Fruit fly (Drosophila melanogaster) whole organism, embryonic: Measurements from ENCODE around the gene CG32036.
A peak's percentile ranks its signal among the peaks of the same experiment; 100 is the strongest.

ENCODE experiments used
- Asciz ChIP-seq: fragments of 200-800 bp; sonication (Bioruptor generic); optimal IDR thresholded peaks from 2 replicates; lab custom pipeline; 2017; ENCODE audit warnings: missing biosample characterization, mild to moderate bottlenecking, missing genetic modification characterization, missing genetic modification reagents
- Blimp-1 ChIP-seq: fragments of 200-800 bp; sonication (Bioruptor generic); optimal IDR thresholded peaks from 3 replicates; lab custom pipeline; 2018; ENCODE audit warnings: missing biosample characterization, missing genetic modification characterization, mild to moderate bottlenecking, moderate library complexity, missing genetic modification reagents
- BtbVII ChIP-seq: fragments of 200-800 bp; sonication (Bioruptor generic); optimal IDR thresholded peaks from 3 replicates; lab custom pipeline; 2017; ENCODE audit warnings: missing biosample characterization, mild to moderate bottlenecking, missing genetic modification characterization
- Bteb2 ChIP-seq: fragments of 200-800 bp; sonication (Bioruptor generic); optimal IDR thresholded peaks from 2 replicates; lab custom pipeline; 2016; ENCODE audit warnings: missing biosample characterization, missing genetic modification characterization
- CG10209 ChIP-seq: fragments of 200-800 bp; sonication (Bioruptor generic); optimal IDR thresholded peaks from 3 replicates; lab custom pipeline; 2017; ENCODE audit warnings: missing biosample characterization, mild to moderate bottlenecking, missing genetic modification characterization, missing genetic modification reagents
- CG10654 ChIP-seq: fragments of 200-800 bp; sonication (Bioruptor generic); optimal IDR thresholded peaks from 2 replicates; lab custom pipeline; 2016; ENCODE audit warnings: missing biosample characterization, missing genetic modification characterization
- CG12942 ChIP-seq: fragments of 200-800 bp; sonication (Bioruptor generic); optimal IDR thresholded peaks from 3 replicates; lab custom pipeline; 2016; ENCODE audit warnings: missing biosample characterization, missing genetic modification characterization
- CG14710 ChIP-seq: fragments of 200-800 bp; sonication (Bioruptor generic); optimal IDR thresholded peaks from 3 replicates; lab custom pipeline; 2019; ENCODE audit warnings: missing biosample characterization, mild to moderate bottlenecking, missing genetic modification characterization, moderate library complexity
- CG14860 ChIP-seq: fragments of 200-800 bp; sonication (Bioruptor generic); IDR thresholded peaks from 3 replicates; pipeline ENCODE4 v1.3.6; 2022; ENCODE audit warnings: missing biosample characterization, missing genetic modification characterization; ENCODE audit not compliant: partially characterized antibody
- CG1603 ChIP-seq: fragments of 200-800 bp; sonication (Bioruptor generic); optimal IDR thresholded peaks from 2 replicates; lab custom pipeline; 2019; ENCODE audit warnings: missing biosample characterization, mild to moderate bottlenecking, missing genetic modification characterization, moderate library complexity
- CG18011 ChIP-seq: fragments of 200-800 bp; sonication (Bioruptor generic); optimal IDR thresholded peaks from 2 replicates; lab custom pipeline; 2017; ENCODE audit warnings: missing biosample characterization, missing genetic modification characterization, mild to moderate bottlenecking, moderate library complexity, missing genotype
- CG18476 ChIP-seq: fragments of 200-800 bp; sonication (Bioruptor generic); optimal IDR thresholded peaks from 2 replicates; lab custom pipeline; 2016; ENCODE audit warnings: missing biosample characterization, mild to moderate bottlenecking, missing genetic modification characterization
- CG18764 ChIP-seq: fragments of 200-800 bp; sonication (Bioruptor generic); optimal IDR thresholded peaks from 3 replicates; lab custom pipeline; 2016; ENCODE audit warnings: missing biosample characterization, missing genetic modification characterization
- CG2202 ChIP-seq: fragments of 200-800 bp; sonication (Bioruptor generic); optimal IDR thresholded peaks from 2 replicates; lab custom pipeline; 2018; ENCODE audit warnings: missing biosample characterization, mild to moderate bottlenecking, missing genetic modification characterization
- CG32772 ChIP-seq: fragments of 200-800 bp; sonication (Bioruptor generic); IDR thresholded peaks from 2 replicates; pipeline ENCODE4 v1.3.6; 2022; ENCODE audit warnings: missing biosample characterization, missing genetic modification characterization
- CG4360 ChIP-seq: fragments of 200-800 bp; sonication (Bioruptor generic); IDR thresholded peaks from 2 replicates; pipeline ENCODE4 v1.3.6; 2022; ENCODE audit warnings: missing biosample characterization, missing genetic modification characterization
- CG6791 ChIP-seq: fragments of 200-800 bp; sonication (Bioruptor generic); IDR thresholded peaks from 3 replicates; pipeline ENCODE4 v1.3.6; 2022; ENCODE audit warnings: missing biosample characterization, missing genetic modification characterization; ENCODE audit not compliant: partially characterized antibody
- CG7271 ChIP-seq: fragments of 200-800 bp; sonication (Bioruptor generic); optimal IDR thresholded peaks from 2 replicates; lab custom pipeline; 2018; ENCODE audit warnings: missing biosample characterization, mild to moderate bottlenecking, missing genetic modification characterization, moderate library complexity
- CG8359 ChIP-seq: fragments of 200-800 bp; sonication (Bioruptor generic); optimal IDR thresholded peaks from 2 replicates; lab custom pipeline; 2017; ENCODE audit warnings: missing biosample characterization, mild to moderate bottlenecking, missing genetic modification characterization, borderline replicate concordance
- CG9609 ChIP-seq: fragments of 200-800 bp; sonication (Bioruptor generic); optimal IDR thresholded peaks from 3 replicates; lab custom pipeline; 2016; ENCODE audit warnings: missing biosample characterization, missing genetic modification characterization
- Doc2 ChIP-seq: fragments of 200-800 bp; sonication (Bioruptor generic); IDR thresholded peaks from 2 replicates; pipeline ENCODE4 v1.3.6; 2022; ENCODE audit warnings: missing biosample characterization, missing genetic modification characterization
- Gsc ChIP-seq: fragments of 200-800 bp; sonication (Bioruptor generic); IDR thresholded peaks from 2 replicates; pipeline ENCODE4 v1.3.6; 2022; ENCODE audit warnings: missing biosample characterization, missing genetic modification characterization
- HHEX ChIP-seq: fragments of 200-800 bp; sonication (Bioruptor generic); optimal IDR thresholded peaks from 3 replicates; lab custom pipeline; 2017; ENCODE audit warnings: missing biosample characterization, mild to moderate bottlenecking, missing genetic modification characterization, missing genetic modification reagents
- Kr ChIP-seq: fragments of 200-800 bp; sonication (Bioruptor generic); optimal IDR thresholded peaks from 2 replicates; lab custom pipeline; 2017; ENCODE audit warnings: missing biosample characterization, mild to moderate bottlenecking, missing genetic modification characterization
- MTF-1 ChIP-seq: fragments of 200-800 bp; sonication (Bioruptor generic); optimal IDR thresholded peaks from 2 replicates; lab custom pipeline; 2018; ENCODE audit warnings: missing biosample characterization, mild to moderate bottlenecking, missing genetic modification characterization, borderline replicate concordance
- Mrtf ChIP-seq: fragments of 200-800 bp; sonication (Bioruptor generic); IDR thresholded peaks from 3 replicates; pipeline ENCODE4 v1.3.6; 2022; ENCODE audit warnings: missing biosample characterization, missing genetic modification characterization
- NC2β ChIP-seq: fragments of 200-800 bp; sonication (Bioruptor generic); optimal IDR thresholded peaks from 2 replicates; lab custom pipeline; 2016; ENCODE audit warnings: missing biosample characterization, missing genetic modification characterization
- Oli ChIP-seq: fragments of 200-800 bp; sonication (Bioruptor generic); optimal IDR thresholded peaks from 2 replicates; lab custom pipeline; 2018; ENCODE audit warnings: missing biosample characterization, mild to moderate bottlenecking, missing genetic modification characterization, moderate library complexity
- Optix ChIP-seq: fragments of 200-800 bp; sonication (Bioruptor generic); IDR thresholded peaks from 3 replicates; pipeline ENCODE4 v1.3.6; 2022; ENCODE audit warnings: missing biosample characterization, missing genetic modification characterization
- Tbp ChIP-seq: fragments of >200 bp; optimal IDR thresholded peaks from 2 replicates; lab custom pipeline; 2018; ENCODE audit warnings: missing biosample characterization, missing genetic modification characterization
- ase ChIP-seq: fragments of 200-800 bp; sonication (Bioruptor generic); IDR thresholded peaks from 3 replicates; pipeline ENCODE4 v1.3.6; 2022; ENCODE audit warnings: missing biosample characterization, missing genetic modification characterization
- bigmax ChIP-seq: fragments of 200-800 bp; sonication (Bioruptor generic); optimal IDR thresholded peaks from 2 replicates; lab custom pipeline; 2018; ENCODE audit warnings: missing biosample characterization, mild to moderate bottlenecking, missing genetic modification characterization
- cas ChIP-seq: fragments of 200-800 bp; sonication (Bioruptor generic); IDR thresholded peaks from 2 replicates; pipeline ENCODE4 v1.3.6; 2022; ENCODE audit warnings: missing biosample characterization, missing genetic modification characterization
- ci ChIP-seq: fragments of 200-800 bp; sonication (Bioruptor generic); IDR thresholded peaks from 3 replicates; pipeline ENCODE4 v1.3.6; 2022; ENCODE audit warnings: missing biosample characterization, missing genetic modification characterization
- crol ChIP-seq: fragments of 200-800 bp; sonication (Bioruptor generic); IDR thresholded peaks from 2 replicates; pipeline ENCODE4 v1.3.6; 2022; ENCODE audit warnings: missing biosample characterization, missing genetic modification characterization
- fd102C ChIP-seq: fragments of 200-800 bp; sonication (Bioruptor generic); optimal IDR thresholded peaks from 2 replicates; lab custom pipeline; 2018; ENCODE audit warnings: missing biosample characterization, mild to moderate bottlenecking, missing genetic modification characterization, moderate library complexity
- gfzf ChIP-seq: fragments of 200-800 bp; sonication (Bioruptor generic); optimal IDR thresholded peaks from 2 replicates; lab custom pipeline; 2016; ENCODE audit warnings: missing biosample characterization, mild to moderate bottlenecking, missing genetic modification characterization, moderate library complexity
- knrl ChIP-seq: fragments of 200-800 bp; sonication (Bioruptor generic); IDR thresholded peaks from 3 replicates; pipeline ENCODE4 v1.3.6; 2022; ENCODE audit warnings: missing biosample characterization, missing genetic modification characterization; ENCODE audit not compliant: partially characterized antibody
- lmd ChIP-seq: fragments of 200-800 bp; sonication (Bioruptor generic); IDR thresholded peaks from 2 replicates; pipeline ENCODE4 v1.3.6; 2022; ENCODE audit warnings: missing biosample characterization, missing genetic modification characterization
- lov ChIP-seq, 2 experiments: fragments of 200-800 bp in 1 of 2; fragments of >200 bp in 1 of 2; sonication (Bioruptor generic) in 1 of 2; IDR thresholded peaks in 1 of 2; optimal IDR thresholded peaks in 1 of 2; 2 replicates in 1 of 2; 3 replicates in 1 of 2; pipeline versions ENCODE4 v1.3.6 to Lab custom; 2017 to 2022; ENCODE audit warnings: missing biosample characterization in 1 of 2, missing genetic modification characterization in 1 of 2
- maf-S ChIP-seq: fragments of 200-800 bp; sonication (Bioruptor generic); optimal IDR thresholded peaks from 2 replicates; lab custom pipeline; 2016; ENCODE audit warnings: missing biosample characterization, missing genetic modification characterization
- nau ChIP-seq: fragments of 200-800 bp; sonication (Bioruptor generic); optimal IDR thresholded peaks from 3 replicates; lab custom pipeline; 2017; ENCODE audit warnings: missing biosample characterization, mild to moderate bottlenecking, missing genetic modification characterization, missing genetic modification reagents
- peb ChIP-seq: fragments of 200-800 bp; sonication (Bioruptor generic); IDR thresholded peaks from 2 replicates; pipeline ENCODE4 v1.3.6; 2022; ENCODE audit warnings: missing biosample characterization, missing genetic modification characterization
- pnt ChIP-seq: fragments of 200-800 bp; sonication (Bioruptor generic); optimal IDR thresholded peaks from 3 replicates; lab custom pipeline; 2016; ENCODE audit warnings: missing biosample characterization, missing genetic modification characterization
- ro ChIP-seq: fragments of 200-800 bp; sonication (Bioruptor generic); IDR thresholded peaks from 2 replicates; pipeline ENCODE4 v1.3.6; 2022; ENCODE audit warnings: missing biosample characterization, missing genetic modification characterization
- sug ChIP-seq: fragments of 200-800 bp; optimal IDR thresholded peaks from 2 replicates; lab custom pipeline; 2019; ENCODE audit warnings: missing biosample characterization, mild to moderate bottlenecking, missing genetic modification characterization, moderate library complexity
- usp ChIP-seq: fragments of >200 bp; optimal IDR thresholded peaks from 2 replicates; lab custom pipeline; 2017; ENCODE audit warnings: missing biosample characterization, missing genetic modification characterization
- zen2 ChIP-seq: fragments of 200-800 bp; sonication (Bioruptor generic); IDR thresholded peaks from 3 replicates; pipeline ENCODE4 v1.3.6; 2022; ENCODE audit warnings: missing biosample characterization, missing genetic modification characterization; ENCODE audit not compliant: partially characterized antibody
- zfh1 ChIP-seq: fragments of 200-800 bp; sonication (Bioruptor generic); IDR thresholded peaks from 3 replicates; pipeline ENCODE4 v1.3.6; 2022; ENCODE audit warnings: missing biosample characterization, missing genetic modification characterization

CG32036 gene

dm6 chr3L:9451522-9452118 is 37.4 kb downstream of the CG32036 start, which contains the start of the genes CG3448 and ghi (continued):
- no peak for TF ChIP-seq ro (GFP tag; lab: Robert Waterston, UW)
- TF ChIP-seq CG18476: peak; percentile 73
- peak; percentile 61 for TF ChIP-seq CG18764 (GFP tag; lab: Kevin White, UChicago)
- TF ChIP-seq NC2β (GFP tag; lab: Kevin White, UChicago): no peak
- peak; percentile 36 for TF ChIP-seq CG7271 (tag; lab: Kevin White, UChicago)
- no peak for TF ChIP-seq CG12942 (GFP tag; lab: Kevin White, UChicago)
- no peak for TF ChIP-seq CG4360 (GFP tag; lab: Robert Waterston, UW)
- peak; percentile 67 for TF ChIP-seq zfh1 (GFP tag; lab: Robert Waterston, UW)
- TF ChIP-seq CG14710 (tag; lab: Kevin White, UChicago): peak; percentile 86
- TF ChIP-seq CG9609 (GFP tag; lab: Kevin White, UChicago): no peak
- TF ChIP-seq CG18011: peak; percentile 46
- TF ChIP-seq HHEX (GFP tag; lab: Kevin White, UChicago): peak; percentile 64
- no peak for TF ChIP-seq Mrtf
- TF ChIP-seq usp: no peak
- peak; percentile 51; the same call in 2 of the 3 replicates for TF ChIP-seq ci
- TF ChIP-seq CG8359: no peak
- no peak for TF ChIP-seq cas (GFP tag; lab: Robert Waterston, UW)
- TF ChIP-seq CG32772 (GFP tag; lab: Robert Waterston, UW): no peak
- TF ChIP-seq fd102C (GFP tag; lab: Kevin White, UChicago): no peak
- TF ChIP-seq Tbp (GFP tag; lab: Kevin White, UChicago): no peak
- TF ChIP-seq peb (GFP tag; lab: Robert Waterston, UW): 0 out of 2 replicates have a peak, but pooled peaks have one; percentile 40
- no peak for TF ChIP-seq Gsc (GFP tag; lab: Robert Waterston, UW)
- TF ChIP-seq pnt (GFP tag; lab: Kevin White, UChicago): peak; percentile 29
- peak; percentile 55; the same call in 2 of the 3 replicates for TF ChIP-seq knrl (GFP tag; lab: Robert Waterston, UW)
- TF ChIP-seq lmd (GFP tag; lab: Robert Waterston, UW): peak; percentile 73
- TF ChIP-seq bigmax: no peak
- TF ChIP-seq Asciz (GFP tag; lab: Kevin White, UChicago): peak; percentile 18
- TF ChIP-seq crol (GFP tag; lab: Robert Waterston, UW): no peak
- TF ChIP-seq CG1603 (tag; lab: Kevin White, UChicago): peak; percentile 70
- TF ChIP-seq Doc2 (GFP tag; lab: Robert Waterston, UW): no peak
- TF ChIP-seq Bteb2: no peak
- TF ChIP-seq lov (optimal IDR thresholded peaks at IDR 0.05; lab: Kevin White, UChicago): no peak
- no peak for TF ChIP-seq lov (GFP tag; IDR thresholded peaks at IDR 0.05; lab: Robert Waterston, UW)
- TF ChIP-seq sug: peak; percentile 23
- no peak for TF ChIP-seq CG2202 (tag; lab: Kevin White, UChicago)
- no peak for TF ChIP-seq maf-S (GFP tag; lab: Kevin White, UChicago)
- peak; percentile 45; the same call in 1 of the 3 replicates for TF ChIP-seq CG14860
- peak; percentile 1 for TF ChIP-seq gfzf
- no peak for TF ChIP-seq MTF-1 (GFP tag; lab: Kevin White, UChicago)
- TF ChIP-seq CG6791 (GFP tag; lab: Robert Waterston, UW): peak; percentile 75; the same call in 2 of the 3 replicates
- TF ChIP-seq zen2 (GFP tag; lab: Robert Waterston, UW): no peak; the same call in 2 of the 3 replicates
- peak; percentile 65 for TF ChIP-seq Blimp-1 (GFP tag; lab: Kevin White, UChicago)
- TF ChIP-seq CG10654: peak; percentile 62
- no peak for TF ChIP-seq nau (GFP tag; lab: Kevin White, UChicago)
- TF ChIP-seq Oli (tag; lab: Kevin White, UChicago): no peak
- TF ChIP-seq BtbVII: peak; percentile 24
- TF ChIP-seq CG10209: no peak
- no peak for TF ChIP-seq ase
- no peak for TF ChIP-seq Optix
- peak; percentile 91 for TF ChIP-seq Kr (GFP tag; lab: Kevin White, UChicago)
